Fruit fly (Drosophila melanogaster) whole organism, pupa: ENCODE measurements around the gene Ugt36F1.

Experiments
- CG10348 ChIP-seq: fragments of 200-800 bp; sonication (Bioruptor generic); IDR thresholded peaks from 2 replicates; pipeline ENCODE4 v1.3.6; 2022; ENCODE audit warnings: missing biosample characterization, missing genetic modification characterization
- CG12605 ChIP-seq: fragments of 200-800 bp; sonication (Bioruptor generic); IDR thresholded peaks from 2 replicates; pipeline ENCODE4 v1.3.6; 2022; ENCODE audit warnings: missing biosample characterization, missing genetic modification characterization
- CG13204 ChIP-seq: fragments of 200-800 bp; sonication (Bioruptor generic); optimal IDR thresholded peaks from 2 replicates; lab custom pipeline; 2018; ENCODE audit warnings: missing biosample characterization, mild to moderate bottlenecking, missing genetic modification characterization, moderate library complexity
- CG14655 ChIP-seq: fragments of 200-800 bp; sonication (Bioruptor generic); optimal IDR thresholded peaks from 3 replicates; lab custom pipeline; 2017; ENCODE audit warnings: mild to moderate bottlenecking, missing biosample characterization, missing genetic modification reagents, missing genetic modification characterization
- CG15710 ChIP-seq: fragments of 200-800 bp; sonication (Bioruptor generic); optimal IDR thresholded peaks from 2 replicates; lab custom pipeline; 2018; ENCODE audit warnings: missing biosample characterization, mild to moderate bottlenecking, missing genetic modification characterization, moderate library complexity
- CG17806 ChIP-seq: fragments of 200-800 bp; sonication (Bioruptor generic); optimal IDR thresholded peaks from 2 replicates; lab custom pipeline; 2018; ENCODE audit warnings: missing biosample characterization, mild to moderate bottlenecking, missing genetic modification characterization, moderate library complexity
- CG32121 ChIP-seq: fragments of 200-800 bp; sonication (Bioruptor generic); IDR thresholded peaks from 2 replicates; pipeline ENCODE4 v1.3.6; 2022; ENCODE audit warnings: missing biosample characterization, missing genetic modification characterization
- CG34367 ChIP-seq: fragments of 200-800 bp; sonication (Bioruptor generic); optimal IDR thresholded peaks from 2 replicates; lab custom pipeline; 2018; ENCODE audit warnings: missing biosample characterization, mild to moderate bottlenecking, missing genetic modification characterization
- CG4496 ChIP-seq: fragments of 200-800 bp; sonication (Bioruptor generic); IDR thresholded peaks from 3 replicates; pipeline ENCODE4 v1.3.6; 2022; ENCODE audit warnings: missing biosample characterization, missing genetic modification characterization
- CG8159 ChIP-seq: fragments of 200-800 bp; sonication (Bioruptor generic); optimal IDR thresholded peaks from 3 replicates; lab custom pipeline; 2018; ENCODE audit warnings: missing biosample characterization, mild to moderate bottlenecking, missing genetic modification characterization, moderate library complexity
- CG8301 ChIP-seq: fragments of 200-800 bp; sonication (Bioruptor generic); optimal IDR thresholded peaks from 2 replicates; lab custom pipeline; 2018; ENCODE audit warnings: missing biosample characterization, mild to moderate bottlenecking, missing genetic modification characterization
- CG9948 ChIP-seq: fragments of 200-800 bp; sonication (Bioruptor generic); optimal IDR thresholded peaks from 2 replicates; lab custom pipeline; 2018; ENCODE audit warnings: missing biosample characterization, mild to moderate bottlenecking, missing genetic modification characterization, moderate library complexity
- D1 ChIP-seq: fragments of 200-800 bp; sonication (Bioruptor generic); optimal IDR thresholded peaks from 2 replicates; lab custom pipeline; 2018; ENCODE audit warnings: missing biosample characterization, mild to moderate bottlenecking, missing genetic modification characterization, moderate library complexity
- EcR ChIP-seq: fragments of 200-800 bp; sonication (Bioruptor generic); optimal IDR thresholded peaks from 3 replicates; lab custom pipeline; 2019; ENCODE audit warnings: missing biosample characterization, missing genetic modification characterization, mild to moderate bottlenecking, moderate library complexity, missing genetic modification reagents
- Ets98B ChIP-seq: fragments of 200-800 bp; sonication (Bioruptor generic); IDR thresholded peaks from 2 replicates; pipeline ENCODE4 v1.3.6; 2022; ENCODE audit warnings: missing biosample characterization, missing genetic modification characterization
- Pif1A ChIP-seq: fragments of 200-800 bp; sonication (Bioruptor generic); optimal IDR thresholded peaks from 3 replicates; lab custom pipeline; 2016; ENCODE audit warnings: missing biosample characterization, missing genetic modification characterization
- Pif1B ChIP-seq: fragments of 200-800 bp; sonication (Bioruptor generic); optimal IDR thresholded peaks from 3 replicates; lab custom pipeline; 2016; ENCODE audit warnings: missing biosample characterization, missing genetic modification characterization
- Snoo ChIP-seq: fragments of 200-800 bp; sonication (Bioruptor generic); optimal IDR thresholded peaks from 3 replicates; lab custom pipeline; 2017; ENCODE audit warnings: missing biosample characterization, mild to moderate bottlenecking, missing genetic modification characterization, inconsistent platforms
- fd96Ca ChIP-seq: fragments of 200-800 bp; sonication (Bioruptor generic); IDR thresholded peaks from 3 replicates; pipeline ENCODE4 v1.3.6; 2022; ENCODE audit warnings: missing biosample characterization, missing genetic modification characterization
- gl ChIP-seq: fragments of 200-800 bp; sonication (Bioruptor generic); optimal IDR thresholded peaks from 2 replicates; lab custom pipeline; 2018; ENCODE audit warnings: missing biosample characterization, mild to moderate bottlenecking, missing genetic modification characterization
- rn ChIP-seq: fragments of 200-800 bp; sonication (Bioruptor generic); IDR thresholded peaks from 2 replicates; pipeline ENCODE4 v1.3.6; 2022; ENCODE audit warnings: missing biosample characterization, missing genetic modification characterization

The Ugt36F1 gene

DNA sequence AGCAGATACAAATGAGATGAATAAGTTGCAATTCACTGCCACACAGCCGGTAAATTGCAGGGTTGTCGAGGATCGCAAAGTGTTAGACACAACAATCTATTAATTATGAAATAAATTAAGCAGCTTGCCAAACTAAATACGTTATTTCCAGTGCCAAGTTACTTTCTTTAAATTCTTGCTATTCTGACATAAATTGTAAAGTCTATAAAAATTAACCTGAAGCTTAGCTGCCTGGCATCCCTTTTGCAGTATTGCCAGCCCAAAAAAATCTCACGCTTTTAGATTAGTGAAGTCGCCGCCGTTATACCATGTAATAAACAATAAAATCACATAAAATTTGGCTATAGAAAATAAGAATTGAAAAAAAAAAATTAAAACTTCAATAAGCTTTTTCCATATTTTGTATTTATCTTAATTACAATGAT is 38.5 kb downstream of the Ugt36F1 start:
- peak; percentile 85 for TF ChIP-seq CG13204
- TF ChIP-seq CG34367 (tag; lab: Kevin White, UChicago): peak; percentile 95
- TF ChIP-seq CG14655: peak; percentile 95
- peak; percentile 96 for TF ChIP-seq CG17806 (tag; lab: Kevin White, UChicago)
- TF ChIP-seq Ets98B (GFP tag; lab: Robert Waterston, UW): peak; percentile 97
- peak; percentile 95 for TF ChIP-seq CG8301 (tag; lab: Kevin White, UChicago)
- TF ChIP-seq gl (tag; lab: Kevin White, UChicago): peak; percentile 87
- TF ChIP-seq CG8159: peak; percentile 94
- peak; percentile 97 for TF ChIP-seq fd96Ca
- TF ChIP-seq Snoo (tag; lab: Kevin White, UChicago): peak; percentile 95
- TF ChIP-seq CG4496 (GFP tag; lab: Robert Waterston, UW): peak; percentile 98
- no peak for TF ChIP-seq EcR (GFP tag; lab: Kevin White, UChicago)
- peak; percentile 83 for TF ChIP-seq CG10348
- TF ChIP-seq CG9948 (tag; lab: Kevin White, UChicago): peak; percentile 94
- TF ChIP-seq CG15710: peak; percentile 95
- peak; percentile 95 for TF ChIP-seq CG32121
- TF ChIP-seq D1 (tag; lab: Kevin White, UChicago): peak; percentile 62
- peak; percentile 82 for TF ChIP-seq rn (GFP tag; lab: Robert Waterston, UW)
- peak; percentile 92 for TF ChIP-seq Pif1B
- TF ChIP-seq CG12605: peak; percentile 95
- peak; percentile 96 for TF ChIP-seq Pif1A (GFP tag; lab: Kevin White, UChicago)

dm6 chr2L:18858661-18859532 is 39.8 kb downstream of the Ugt36F1 start, which contains the start of the genes CG10602 and mRpL13:
CG10602 (minus strand) TSS chr2L:18859248.
mRpL13 (minus strand) TSS chr2L:18859248.
- TF ChIP-seq gl (tag; lab: Kevin White, UChicago): no peak
- peak; percentile 90 for TF ChIP-seq D1 (tag; lab: Kevin White, UChicago)

DNA sequence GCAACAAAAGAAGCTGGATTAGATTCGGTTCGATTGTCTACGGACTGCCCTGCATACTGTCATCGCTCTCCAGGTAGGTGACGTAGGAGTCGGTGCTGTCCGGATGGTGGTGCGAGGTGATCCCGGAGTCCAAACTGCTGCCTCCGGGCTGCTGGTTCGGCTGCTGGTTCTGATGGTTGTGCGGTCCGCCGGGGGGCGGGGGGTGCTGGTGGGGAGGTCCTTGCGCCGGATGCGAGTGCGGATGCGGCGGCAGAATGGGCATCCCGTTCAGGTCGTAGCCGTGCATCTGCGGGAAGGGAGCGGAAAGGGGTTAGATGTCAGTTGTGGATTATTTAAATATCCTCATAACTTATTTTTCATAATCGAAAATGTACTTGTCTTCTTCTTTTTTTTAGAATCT is 41.8 kb downstream of the Ugt36F1 start:
- TF ChIP-seq Snoo (tag; lab: Kevin White, UChicago) (no peak), rn (GFP tag; lab: Robert Waterston, UW) (no peak), EcR (GFP tag; lab: Kevin White, UChicago) (no peak)

- TF ChIP-seq D1 (tag; lab: Kevin White, UChicago) (no peak), CG8159 (no peak), CG17806 (tag; lab: Kevin White, UChicago) (no peak), CG13204 (no peak), EcR (GFP tag; lab: Kevin White, UChicago) (no peak), Ets98B (GFP tag; lab: Robert Waterston, UW) (no peak), CG15710 (no peak), CG9948 (tag; lab: Kevin White, UChicago) (no peak), CG32121 (no peak), Pif1A (GFP tag; lab: Kevin White, UChicago) (no peak), fd96Ca (no peak), CG4496 (GFP tag; lab: Robert Waterston, UW) (no peak), CG10348 (no peak), CG14655 (no peak), CG12605 (no peak), Snoo (tag; lab: Kevin White, UChicago) (no peak)
Observed at dm6 chr2L:18864093-18864492, 44.9 kb downstream of the Ugt36F1 start.

DNA sequence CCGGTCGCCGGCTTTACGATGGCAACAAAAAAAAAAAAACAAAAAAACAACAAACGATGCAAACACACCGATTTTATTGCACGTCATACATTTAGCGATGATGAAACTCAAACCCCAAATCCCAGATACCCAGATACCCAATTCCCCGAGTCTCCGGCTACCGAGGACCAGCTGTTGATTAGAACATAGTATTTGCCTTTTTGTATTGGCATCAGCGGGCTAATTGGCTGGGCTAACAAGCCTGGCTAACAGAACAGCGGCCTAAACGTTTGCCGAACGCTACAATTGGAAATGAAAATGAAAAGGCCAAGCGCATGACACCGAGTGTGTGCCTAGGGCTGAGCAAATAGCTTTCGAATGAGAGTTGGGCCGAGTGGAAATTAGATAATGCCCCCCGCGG is 45.8 kb downstream of the Ugt36F1 start:
- TF ChIP-seq rn (GFP tag; lab: Robert Waterston, UW) (no peak), CG8301 (tag; lab: Kevin White, UChicago) (no peak), CG9948 (tag; lab: Kevin White, UChicago) (no peak), Snoo (tag; lab: Kevin White, UChicago) (no peak), Ets98B (GFP tag; lab: Robert Waterston, UW) (no peak), CG8159 (no peak), D1 (tag; lab: Kevin White, UChicago) (no peak)

- TF ChIP-seq gl (tag; lab: Kevin White, UChicago) (peak; percentile 3), rn (GFP tag; lab: Robert Waterston, UW) (no peak), CG17806 (tag; lab: Kevin White, UChicago) (no peak), CG34367 (tag; lab: Kevin White, UChicago) (peak; percentile 15), CG4496 (GFP tag; lab: Robert Waterston, UW) (peak; percentile 33; the same call in 1 of the 3 replicates), Snoo (tag; lab: Kevin White, UChicago) (peak; percentile 20), Ets98B (GFP tag; lab: Robert Waterston, UW) (0 out of 2 replicates have a peak, but pooled peaks have one; percentile 11)
Observed at dm6 chr2L:18866582-18866981, 47.4 kb downstream of the Ugt36F1 start.
